Fruit fly (Drosophila melanogaster): ENCODE data around the gene GABPI.

The GABPI gene

DNA sequence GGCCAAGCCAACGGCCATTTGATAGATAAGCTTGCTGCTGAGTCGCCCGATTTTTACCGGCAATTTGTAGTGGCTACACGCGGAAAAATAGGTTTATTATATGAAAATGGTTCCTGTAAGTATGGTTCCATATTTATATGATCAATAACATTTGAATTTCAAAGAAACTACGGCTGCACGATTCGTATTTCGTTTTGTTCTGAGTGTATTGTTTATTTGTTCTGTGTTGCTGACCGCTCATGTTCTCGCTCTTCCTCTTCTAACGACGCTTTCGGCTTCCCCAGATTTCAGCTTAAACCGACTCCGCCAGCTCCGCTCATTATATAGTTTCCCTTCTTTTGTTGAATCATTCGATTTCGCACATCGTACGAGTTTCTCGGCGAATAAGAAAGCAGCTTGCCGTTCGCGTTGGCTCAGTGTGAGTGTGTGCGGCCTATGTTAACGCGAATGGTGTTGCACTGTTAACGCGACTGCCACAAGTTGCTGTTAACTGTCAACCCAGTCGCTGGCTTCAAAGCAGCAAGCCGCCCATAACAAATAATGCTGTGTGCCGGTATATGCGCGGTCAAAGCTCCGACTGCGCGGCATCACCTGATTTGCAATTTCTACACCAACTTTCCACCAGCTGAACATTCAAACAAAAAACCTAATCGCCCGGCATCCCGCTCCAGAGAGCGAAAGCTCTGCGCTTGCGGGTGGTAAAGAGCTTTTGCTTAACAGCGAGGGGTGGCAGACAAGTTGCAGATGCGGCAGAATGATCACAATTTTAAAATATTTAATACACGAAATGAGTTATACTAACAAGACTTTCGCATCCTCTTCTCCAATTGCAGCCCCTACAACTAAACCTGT, 28.7 kb downstream of the GABPI start:
- peak; percentile 63 for TF ChIP-seq noc (tag; optimal IDR thresholded peaks at IDR 0.05)

DNA sequence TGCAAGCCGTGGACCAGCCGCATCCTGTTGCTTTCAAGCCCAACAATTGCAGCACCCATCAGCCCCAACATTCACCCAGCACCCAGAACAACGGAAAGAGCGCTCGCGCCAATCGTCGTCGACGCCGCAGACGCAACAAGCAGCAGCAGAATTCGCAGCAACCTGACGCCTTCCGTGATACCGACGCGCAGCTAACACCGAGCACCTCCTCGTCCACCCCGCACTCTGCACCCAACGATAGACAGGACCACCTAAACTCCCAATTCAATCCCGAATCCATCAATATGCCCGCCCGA, 29.2 kb downstream of the GABPI start:
- no peak for TF ChIP-seq noc (tag; optimal IDR thresholded peaks at IDR 0.05)

DNA sequence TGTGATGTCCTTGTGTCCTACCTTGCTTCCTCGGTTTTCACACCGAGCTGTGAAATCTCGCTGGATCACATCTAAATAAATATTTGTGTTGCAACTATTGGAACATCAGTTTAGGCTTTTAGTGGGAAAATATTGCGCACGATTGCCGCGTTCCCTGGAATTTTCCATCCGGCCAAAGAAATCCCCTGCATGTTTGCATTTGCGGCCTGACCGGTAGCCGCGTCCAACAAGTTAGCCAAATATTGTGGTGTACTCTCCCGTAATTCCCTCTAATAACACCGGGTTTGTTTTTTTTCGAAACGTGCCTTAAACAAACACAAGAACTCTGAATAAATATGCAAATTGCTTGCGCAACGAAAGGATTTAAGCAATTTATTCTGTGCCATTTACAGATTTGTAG, 48.4 kb downstream of the GABPI start:
- TF ChIP-seq noc (tag; optimal IDR thresholded peaks at IDR 0.05): no peak

Data from whole organism, larva.